Fruit fly (Drosophila melanogaster) whole organism, wandering third instar larva: ENCODE measurements around the gene omd.

Experiments
- CG9705 ChIP-seq: fragments of 200-800 bp; sonication (Bioruptor generic); optimal IDR thresholded peaks from 2 replicates; lab custom pipeline; 2018; ENCODE audit warnings: missing biosample characterization, mild to moderate bottlenecking, missing genetic modification characterization
- Dif ChIP-seq: fragments of 200-275, 200-300 bp; sonication (Bioruptor generic); optimal IDR thresholded peaks from 2 replicates; lab custom pipeline; 2018; ENCODE audit warnings: missing biosample characterization, missing genetic modification characterization; ENCODE audit not compliant: partially characterized antibody
- Myc ChIP-seq: fragments of >200 bp; optimal IDR thresholded peaks from 2 replicates; lab custom pipeline; 2017
- Sp1 ChIP-seq: fragments of 200-800 bp; sonication (Bioruptor generic); optimal IDR thresholded peaks from 3 replicates; lab custom pipeline; 2019; ENCODE audit warnings: missing biosample characterization, mild to moderate bottlenecking, missing genetic modification characterization, moderate library complexity
- brk ChIP-seq: fragments of 200-800 bp; sonication (Bioruptor generic); optimal IDR thresholded peaks from 2 replicates; lab custom pipeline; 2016; ENCODE audit warnings: missing biosample characterization, mild to moderate bottlenecking, missing genetic modification characterization
- ey ChIP-seq: fragments of 200-800 bp; sonication (Bioruptor generic); optimal IDR thresholded peaks from 2 replicates; lab custom pipeline; 2016; ENCODE audit warnings: missing biosample characterization, missing genetic modification characterization
- foxo ChIP-seq, 2 experiments: fragments of 200-800 bp; sonication (Bioruptor generic); optimal IDR thresholded peaks; 2 replicates in 1 of 2; 3 replicates in 1 of 2; lab custom pipeline; 2016 to 2017; ENCODE audit warnings: missing biosample characterization in 2 of 2, missing genetic modification characterization in 2 of 2
- psq ChIP-seq: fragments of 200-800 bp; sonication (Bioruptor generic); optimal IDR thresholded peaks from 3 replicates; lab custom pipeline; 2017; ENCODE audit warnings: missing biosample characterization, mild to moderate bottlenecking, missing genetic modification characterization, moderate library complexity
- sv ChIP-seq: fragments of 200-800 bp; sonication (Bioruptor generic); optimal IDR thresholded peaks from 3 replicates; lab custom pipeline; 2016; ENCODE audit warnings: missing biosample characterization, missing genetic modification characterization
- tai ChIP-seq: sonication (Bioruptor generic); optimal IDR thresholded peaks from 2 replicates; lab custom pipeline; 2016; ENCODE audit warnings: missing biosample characterization, missing genetic modification characterization

- TF ChIP-seq Dif (GFP tag; lab: Kevin White, UChicago) (no peak), tai (GFP tag; lab: Kevin White, UChicago) (no peak), Sp1 (GFP tag; lab: Kevin White, UChicago) (no peak), brk (GFP tag; lab: Kevin White, UChicago) (no peak), CG9705 (no peak), Myc (no peak), foxo (GFP tag; optimal IDR thresholded peaks at IDR 0.05; lab: Kevin White, UChicago) (no peak), sv (GFP tag; lab: Kevin White, UChicago) (no peak), psq (GFP tag; lab: Kevin White, UChicago) (no peak), ey (GFP tag; lab: Kevin White, UChicago) (no peak)
Observed at dm6 chr3R:13672898-13673297, 14.1 kb downstream of the omd start.
